Fruit fly (Drosophila melanogaster) whole organism, prepupa: Measurements from ENCODE around the gene Delta.

Experiments
- Blimp-1 ChIP-seq: fragments of 200-800 bp; sonication (Bioruptor generic); optimal IDR thresholded peaks from 3 replicates; lab custom pipeline; 2017; ENCODE audit warnings: missing biosample characterization, missing genetic modification characterization, mild to moderate bottlenecking, moderate library complexity, missing genetic modification reagents
- CG1621 ChIP-seq: fragments of 200-800 bp; sonication (Bioruptor generic); optimal IDR thresholded peaks from 3 replicates; lab custom pipeline; 2018; ENCODE audit warnings: missing biosample characterization, mild to moderate bottlenecking, missing genetic modification characterization
- CG3032 ChIP-seq: fragments of 200-800 bp; optimal IDR thresholded peaks from 2 replicates; lab custom pipeline; 2019; ENCODE audit warnings: missing biosample characterization, mild to moderate bottlenecking, missing genetic modification characterization, moderate library complexity
- CG31627 ChIP-seq: fragments of 200-800 bp; sonication (Bioruptor generic); optimal IDR thresholded peaks from 3 replicates; lab custom pipeline; 2016; ENCODE audit warnings: missing biosample characterization, missing genetic modification characterization
- CG6163 ChIP-seq: fragments of 200-800 bp; sonication (Bioruptor generic); IDR thresholded peaks from 3 replicates; pipeline ENCODE4 v1.3.6; 2022; ENCODE audit warnings: missing biosample characterization, missing genetic modification characterization
- CG6276 ChIP-seq: fragments of 200-800 bp; sonication (Bioruptor generic); optimal IDR thresholded peaks from 2 replicates; lab custom pipeline; 2017; ENCODE audit warnings: missing biosample characterization, mild to moderate bottlenecking, missing genetic modification characterization
- CG6854 ChIP-seq: fragments of 200-800 bp; sonication (Bioruptor generic); optimal IDR thresholded peaks from 2 replicates; lab custom pipeline; 2017; ENCODE audit warnings: missing biosample characterization, mild to moderate bottlenecking, missing genetic modification characterization
- CG7368 ChIP-seq: fragments of 200-800 bp; sonication (Bioruptor generic); optimal IDR thresholded peaks from 3 replicates; lab custom pipeline; 2016; ENCODE audit warnings: missing biosample characterization, missing genetic modification characterization
- CG8119 ChIP-seq: fragments of 200-800 bp; sonication (Bioruptor generic); IDR thresholded peaks from 3 replicates; pipeline ENCODE4 v1.3.6; 2022; ENCODE audit warnings: missing biosample characterization, missing genetic modification characterization
- CG8319 ChIP-seq: fragments of 200-800 bp; sonication (Bioruptor generic); optimal IDR thresholded peaks from 3 replicates; lab custom pipeline; 2016; ENCODE audit warnings: missing biosample characterization, missing genetic modification characterization
- Eip78C ChIP-seq: fragments of 200-800 bp; sonication (Bioruptor generic); peaks from one replicate; lab custom pipeline; 2016; ENCODE audit warnings: missing biosample characterization, missing genetic modification characterization
- Hr39 ChIP-seq: fragments of 200-800 bp; sonication (Bioruptor generic); optimal IDR thresholded peaks from 2 replicates; lab custom pipeline; 2016; ENCODE audit warnings: missing biosample characterization, missing genetic modification characterization
- Lpt ChIP-seq: fragments of 200-800 bp; sonication (Bioruptor generic); optimal IDR thresholded peaks from 3 replicates; lab custom pipeline; 2016; ENCODE audit warnings: missing biosample characterization, missing genetic modification characterization
- Met ChIP-seq: fragments of 200-800 bp; sonication (Bioruptor generic); optimal IDR thresholded peaks from 3 replicates; lab custom pipeline; 2016; ENCODE audit warnings: missing biosample characterization, missing genetic modification characterization
- OdsH ChIP-seq: fragments of 200-800 bp; sonication (Bioruptor generic); optimal IDR thresholded peaks from 3 replicates; lab custom pipeline; 2016; ENCODE audit warnings: missing biosample characterization, missing genetic modification characterization
- Sox14 ChIP-seq: fragments of 200-800 bp; sonication (Bioruptor generic); optimal IDR thresholded peaks from 3 replicates; lab custom pipeline; 2016; ENCODE audit warnings: missing biosample characterization, missing genetic modification characterization
- achi ChIP-seq: fragments of 200-800 bp; sonication (Bioruptor generic); optimal IDR thresholded peaks from 3 replicates; lab custom pipeline; 2016; ENCODE audit warnings: missing biosample characterization, missing genetic modification characterization
- dsx ChIP-seq: fragments of 200-800 bp; optimal IDR thresholded peaks from 3 replicates; lab custom pipeline; 2019; ENCODE audit warnings: missing biosample characterization, mild to moderate bottlenecking, missing genetic modification characterization, moderate library complexity; ENCODE audit not compliant: poor library complexity, severe bottlenecking
- fd59A ChIP-seq: fragments of 200-800 bp; sonication (Bioruptor generic); optimal IDR thresholded peaks from 2 replicates; lab custom pipeline; 2017; ENCODE audit warnings: missing biosample characterization, mild to moderate bottlenecking, missing genetic modification characterization, missing genetic modification reagents
- fd85E ChIP-seq: fragments of 200-800 bp; sonication (Bioruptor generic); optimal IDR thresholded peaks from 3 replicates; lab custom pipeline; 2016; ENCODE audit warnings: missing biosample characterization, missing genetic modification characterization
- fkh ChIP-seq: fragments of 200-800 bp; sonication (Bioruptor generic); optimal IDR thresholded peaks from 3 replicates; lab custom pipeline; 2017; ENCODE audit warnings: missing biosample characterization, mild to moderate bottlenecking, missing genetic modification characterization, moderate library complexity
- lz ChIP-seq: fragments of 200-800 bp; sonication (Bioruptor generic); optimal IDR thresholded peaks from 3 replicates; lab custom pipeline; 2016; ENCODE audit warnings: missing biosample characterization, missing genetic modification characterization
- net ChIP-seq: fragments of 200-800 bp; sonication (Bioruptor generic); optimal IDR thresholded peaks from 3 replicates; lab custom pipeline; 2016; ENCODE audit warnings: missing biosample characterization, missing genetic modification characterization
- pdm3 ChIP-seq: fragments of 200-800 bp; sonication (Bioruptor generic); optimal IDR thresholded peaks from 3 replicates; lab custom pipeline; 2016; ENCODE audit warnings: missing biosample characterization, missing genetic modification characterization
- salr ChIP-seq, 2 experiments: fragments of 200-800 bp; sonication (Bioruptor generic); optimal IDR thresholded peaks; 3 replicates each; lab custom pipeline; 2016 to 2018; ENCODE audit warnings: missing biosample characterization in 2 of 2, missing genetic modification characterization in 2 of 2, mild to moderate bottlenecking in 1 of 2
- ss ChIP-seq, 2 experiments: fragments of 200-800 bp; sonication (Bioruptor generic); optimal IDR thresholded peaks; 2 replicates in 1 of 2; 3 replicates in 1 of 2; lab custom pipeline; 2017 to 2018; ENCODE audit warnings: mild to moderate bottlenecking in 2 of 2, missing biosample characterization in 2 of 2, missing genetic modification characterization in 2 of 2, moderate library complexity in 1 of 2
- svp ChIP-seq: fragments of 200-800 bp; sonication (Bioruptor generic); peaks from one replicate; lab custom pipeline; 2016; ENCODE audit warnings: missing biosample characterization, missing genetic modification characterization
- vri ChIP-seq: fragments of 200-800 bp; sonication (Bioruptor generic); optimal IDR thresholded peaks from 3 replicates; lab custom pipeline; 2016; ENCODE audit warnings: missing biosample characterization, mild to moderate bottlenecking, missing genetic modification characterization

The Delta gene

dm6 chr3R:19306439-19307120, 19.4 kb downstream of the Delta start:
- TF ChIP-seq ss (GFP tag; optimal IDR thresholded peaks at IDR 0.05; lab: Kevin White, UChicago), result peak in 1 of 2 experiments; percentile 69
- TF ChIP-seq vri (GFP tag; lab: Kevin White, UChicago), result no peak
- no peak for TF ChIP-seq CG31627 (GFP tag; lab: Kevin White, UChicago)
- TF ChIP-seq Lpt (GFP tag; lab: Kevin White, UChicago), result no peak
- TF ChIP-seq Hr39 (GFP tag; lab: Kevin White, UChicago), result no peak
- TF ChIP-seq Met (GFP tag; lab: Kevin White, UChicago), result no peak
- TF ChIP-seq Eip78C (GFP tag; lab: Kevin White, UChicago), result peak; percentile 38
- no peak for TF ChIP-seq CG6276
- no peak for TF ChIP-seq fd59A (GFP tag; lab: Kevin White, UChicago)
- TF ChIP-seq OdsH, result no peak
- TF ChIP-seq lz, result no peak
- no peak for TF ChIP-seq CG1621 (tag; lab: Kevin White, UChicago)
- TF ChIP-seq net (GFP tag; lab: Kevin White, UChicago), result no peak

dm6 chr3R:19299742-19300395, 26.1 kb downstream of the Delta start:
- TF ChIP-seq Eip78C (GFP tag; lab: Kevin White, UChicago) (peak; percentile 69), dsx (no peak), CG6854 (GFP tag; lab: Kevin White, UChicago) (peak; percentile 7), vri (GFP tag; lab: Kevin White, UChicago) (peak; percentile 37), Blimp-1 (GFP tag; lab: Kevin White, UChicago) (no peak)

- peak; percentile 63 for TF ChIP-seq fkh (GFP tag; lab: Kevin White, UChicago)
- no peak for TF ChIP-seq ss (GFP tag; optimal IDR thresholded peaks at IDR 0.05; lab: Kevin White, UChicago)
Measured at dm6 chr3R:19298202-19298601, 27.8 kb downstream of the Delta start.

- TF ChIP-seq CG1621 (tag; lab: Kevin White, UChicago) (no peak), fd59A (GFP tag; lab: Kevin White, UChicago) (no peak), CG3032 (no peak), pdm3 (no peak), CG7368 (GFP tag; lab: Kevin White, UChicago) (no peak), vri (GFP tag; lab: Kevin White, UChicago) (no peak), achi (no peak), CG6163 (GFP tag; lab: Robert Waterston, UW) (no peak), CG8319 (GFP tag; lab: Kevin White, UChicago) (no peak), fd85E (no peak), Sox14 (GFP tag; lab: Kevin White, UChicago) (no peak), dsx (no peak)
Measured at dm6 chr3R:19297595-19297994, 28.4 kb downstream of the Delta start, which contains the start of gene CG44174. CG44174 (minus strand) TSS chr3R:19297695.

dm6 chr3R:19293873-19294272, 32.1 kb downstream of the Delta start:
- TF ChIP-seq salr (GFP tag; optimal IDR thresholded peaks at IDR 0.05; lab: Kevin White, UChicago), result no peak
- peak; percentile 57 for TF ChIP-seq CG6854 (GFP tag; lab: Kevin White, UChicago)

- no peak for TF ChIP-seq lz
- TF ChIP-seq svp (GFP tag; lab: Kevin White, UChicago), result no peak
- no peak for TF ChIP-seq Eip78C (GFP tag; lab: Kevin White, UChicago)
- no peak for TF ChIP-seq CG8119 (GFP tag; lab: Robert Waterston, UW)
Measured at dm6 chr3R:19292971-19293370, 33.0 kb downstream of the Delta start.
